Worm (Caenorhabditis elegans): ENCODE data around the gene Y66D12A.30.

DNA sequence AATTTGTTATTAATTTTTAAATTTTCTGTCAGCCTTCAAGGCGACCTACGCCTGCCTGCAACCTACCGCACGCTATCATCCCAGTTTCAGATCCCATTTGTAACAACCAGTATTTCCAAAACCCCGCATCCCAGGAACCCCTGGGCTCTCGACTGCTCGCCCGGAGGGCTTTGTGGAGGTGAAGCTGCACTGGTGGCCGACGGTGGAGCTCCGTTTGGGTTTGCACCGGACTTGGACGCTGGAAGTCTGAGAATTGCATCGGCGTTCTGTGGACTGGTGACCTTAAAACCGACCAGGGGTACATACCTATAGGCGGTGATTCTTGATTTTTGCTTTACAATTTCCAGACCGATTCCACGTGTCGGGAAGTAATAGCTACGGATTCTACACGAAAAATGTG, 41.8 kb downstream of the Y66D12A.30 start:
- no peak for TF ChIP-seq nhr-12 (tag; optimal IDR thresholded peaks at IDR 0.05)
- no peak for TF ChIP-seq zip-8 (tag; optimal IDR thresholded peaks at IDR 0.05)
